Worm (Caenorhabditis elegans): ENCODE measurements around the gene xnd-1.

Gene xnd-1

DNA sequence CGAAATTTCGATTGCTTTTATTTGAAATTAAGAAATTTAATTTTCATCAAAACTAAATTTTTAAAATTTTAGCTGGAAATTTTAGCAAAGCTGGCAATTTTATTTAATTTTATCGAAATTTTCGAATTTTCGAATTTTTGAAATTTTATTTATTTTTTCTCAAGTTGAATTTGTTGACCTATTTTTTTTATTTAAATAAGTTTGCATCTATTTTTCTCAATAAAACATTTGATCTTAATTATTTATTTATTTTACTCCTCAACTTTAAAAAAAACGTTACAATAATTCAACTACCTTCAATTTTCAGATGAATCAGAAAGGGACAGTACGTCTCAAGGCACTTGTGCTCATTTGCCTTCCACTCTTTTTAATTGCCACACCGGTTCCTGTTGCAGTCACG, 20.6 kb downstream of the xnd-1 start, which contains the start of gene daf-4:
TSS of gene daf-4 (plus strand) at position 301 of the 400 bp plus-strand sequence.
- TF ChIP-seq zip-4 (GFP tag; optimal IDR thresholded peaks at IDR 0.05) (no peak), ceh-88 (GFP tag; IDR thresholded peaks at IDR 0.05) (no peak), skn-1 (tag; optimal IDR thresholded peaks at IDR 0.05) (no peak), unc-62 (GFP tag; optimal IDR thresholded peaks at IDR 0.05) (no peak), elt-2 (tag; optimal IDR thresholded peaks at IDR 0.05) (no peak), Y116A8C.19 (tag; optimal IDR thresholded peaks at IDR 0.05; ENCODE audit: borderline replicate concordance) (no peak), ceh-90 (tag; optimal IDR thresholded peaks at IDR 0.05) (no peak), swsn-7 (tag; optimal IDR thresholded peaks at IDR 0.05) (no peak)

DNA sequence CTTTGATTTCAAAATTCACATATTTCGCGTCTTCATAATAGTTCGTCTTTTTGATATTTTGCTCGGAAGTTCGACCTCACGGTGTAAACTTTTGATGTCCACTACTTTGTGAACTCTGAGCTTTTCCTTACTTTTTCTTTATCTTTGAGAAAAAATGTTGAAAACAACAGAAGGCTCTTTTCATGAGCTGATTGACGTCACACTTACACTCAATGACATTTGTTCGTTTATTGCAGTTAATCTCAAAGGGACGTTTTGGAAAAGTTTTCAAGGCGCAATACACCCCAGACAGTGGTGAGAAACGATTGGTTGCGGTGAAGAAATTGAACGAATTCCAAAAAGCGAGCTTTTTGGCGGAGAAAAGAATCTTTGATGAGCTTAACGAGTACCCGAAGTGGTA, 25.0 kb downstream of the xnd-1 start:
- TF ChIP-seq rnt-1 (tag; optimal IDR thresholded peaks at IDR 0.05) (peak; percentile 63), mab-9 (GFP tag; IDR thresholded peaks at IDR 0.05) (no peak), lsy-2 (tag; optimal IDR thresholded peaks at IDR 0.05) (peak; percentile 34 to 38), unc-130 (tag; optimal IDR thresholded peaks at IDR 0.05) (no peak), nhr-12 (tag; optimal IDR thresholded peaks at IDR 0.05) (no peak), ztf-11 (tag; optimal IDR thresholded peaks at IDR 0.05) (no peak), lin-14 (GFP tag; optimal IDR thresholded peaks at IDR 0.05) (peak; percentile 49), mef-2 (tag; optimal IDR thresholded peaks at IDR 0.05) (no peak), nhr-71 (tag; optimal IDR thresholded peaks at IDR 0.05) (peak; percentile 65), aha-1 (tag; optimal IDR thresholded peaks at IDR 0.05) (no peak), jun-1 (tag; optimal IDR thresholded peaks at IDR 0.05) (no peak), hlh-4 (tag; optimal IDR thresholded peaks at IDR 0.05) (no peak), snu-23 (GFP tag; optimal IDR thresholded peaks at IDR 0.05) (peak; percentile 12), ceh-88 (GFP tag; IDR thresholded peaks at IDR 0.05) (no peak), nhr-19 (GFP tag; conservative IDR thresholded peaks at IDR 0.05) (peak; percentile 27; the same call in 1 of the 2 replicates), skn-1 (tag; optimal IDR thresholded peaks at IDR 0.05) (no peak)

ce11 chrIII:5630350-5630749, 26.1 kb downstream of the xnd-1 start:
- no peak for TF ChIP-seq zip-4 (GFP tag; optimal IDR thresholded peaks at IDR 0.05)
- TF ChIP-seq snu-23 (GFP tag; optimal IDR thresholded peaks at IDR 0.05): peak; percentile 2
- TF ChIP-seq unc-130 (tag; optimal IDR thresholded peaks at IDR 0.05): peak; percentile 63
- TF ChIP-seq dsc-1 (tag; optimal IDR thresholded peaks at IDR 0.05): no peak
- TF ChIP-seq unc-30 (tag; optimal IDR thresholded peaks at IDR 0.05): no peak
- TF ChIP-seq pag-3 (tag; optimal IDR thresholded peaks at IDR 0.05; ENCODE audit: borderline replicate concordance, insufficient read depth): no peak
- TF ChIP-seq nhr-71 (tag; optimal IDR thresholded peaks at IDR 0.05): peak; percentile 42
- peak; percentile 40 for TF ChIP-seq lin-14 (GFP tag; optimal IDR thresholded peaks at IDR 0.05)
- peak in 1 of 2 experiments; percentile 21 for TF ChIP-seq lsy-2 (tag; optimal IDR thresholded peaks at IDR 0.05)
- peak; percentile 48 for TF ChIP-seq rnt-1 (tag; optimal IDR thresholded peaks at IDR 0.05)
- TF ChIP-seq efl-1 (optimal IDR thresholded peaks at IDR 0.05): no peak
- peak in 1 of 2 experiments; percentile 72 for TF ChIP-seq efl-1 (GFP tag; optimal IDR thresholded peaks at IDR 0.05 in 1 of 2)
- TF ChIP-seq nhr-19 (GFP tag; conservative IDR thresholded peaks at IDR 0.05): no peak; the same call in 1 of the 2 replicates

DNA sequence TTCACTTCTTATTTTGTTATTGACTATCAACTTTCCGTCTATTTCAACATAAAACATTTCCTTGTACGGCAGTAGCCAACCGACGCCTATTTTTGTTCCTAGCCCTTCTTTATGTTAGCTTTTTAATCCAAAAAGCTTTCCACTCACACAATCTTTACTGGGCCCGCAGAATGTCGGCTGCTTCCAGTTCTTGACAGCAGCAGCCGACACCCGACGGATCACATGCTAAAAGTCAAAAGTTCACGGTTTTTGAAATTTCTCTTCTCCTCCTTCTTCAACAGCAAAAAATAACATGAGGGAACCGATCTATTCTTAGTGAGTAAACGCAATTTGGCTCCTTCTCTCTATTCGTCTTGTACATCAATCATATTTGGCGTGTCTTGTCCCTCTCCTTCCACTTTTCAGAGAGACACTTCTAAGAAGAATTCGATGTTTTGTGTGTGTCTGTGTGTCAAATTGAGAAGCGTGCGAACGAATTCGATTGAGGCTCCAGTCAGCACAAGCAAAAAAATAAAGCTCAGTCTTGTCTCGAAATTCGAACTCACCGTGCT, 28.2 kb downstream of the xnd-1 start:
- TF ChIP-seq lin-14 (GFP tag; optimal IDR thresholded peaks at IDR 0.05): peak; percentile 69
- TF ChIP-seq ces-1 (GFP tag; optimal IDR thresholded peaks at IDR 0.05): peak; percentile 45
- TF ChIP-seq snpc-4 (tag; optimal IDR thresholded peaks at IDR 0.05): peak; percentile 87
- TF ChIP-seq jun-1 (tag; optimal IDR thresholded peaks at IDR 0.05): no peak
- peak; percentile 89 for TF ChIP-seq fkh-10 (GFP tag; optimal IDR thresholded peaks at IDR 0.05)
- TF ChIP-seq aly-2 (tag; optimal IDR thresholded peaks at IDR 0.05): no peak

- TF ChIP-seq unc-62 (GFP tag; optimal IDR thresholded peaks at IDR 0.05) (no peak), lin-14 (GFP tag; optimal IDR thresholded peaks at IDR 0.05) (peak; percentile 48)
Observed at ce11 chrIII:5634509-5634908, 30.2 kb downstream of the xnd-1 start.

- TF ChIP-seq blmp-1 (tag; optimal IDR thresholded peaks at IDR 0.05): no peak
- no peak for TF ChIP-seq isw-1 (GFP tag; IDR thresholded peaks at IDR 0.05)
- no peak for TF ChIP-seq efl-3 (GFP tag; optimal IDR thresholded peaks at IDR 0.05)
- no peak for TF ChIP-seq nhr-85 (tag)
- TF ChIP-seq sptf-1 (tag; optimal IDR thresholded peaks at IDR 0.05): no peak
- TF ChIP-seq zip-4 (GFP tag; optimal IDR thresholded peaks at IDR 0.05): no peak
- no peak for TF ChIP-seq egl-13 (tag; optimal IDR thresholded peaks at IDR 0.05)
- TF ChIP-seq nhr-90 (tag; optimal IDR thresholded peaks at IDR 0.05; ENCODE audit: poor library complexity): no peak
- TF ChIP-seq lir-3 (tag; optimal IDR thresholded peaks at IDR 0.05; ENCODE audit: poor library complexity): no peak
- TF ChIP-seq fkh-8 (tag; optimal IDR thresholded peaks at IDR 0.05): no peak
- no peak for TF ChIP-seq fos-1 (tag; optimal IDR thresholded peaks at IDR 0.05)
- TF ChIP-seq C34B4.2 (tag; optimal IDR thresholded peaks at IDR 0.05): no peak
- TF ChIP-seq mab-9 (GFP tag; IDR thresholded peaks at IDR 0.05): no peak
- no peak for TF ChIP-seq lsy-2 (tag; optimal IDR thresholded peaks at IDR 0.05)
- TF ChIP-seq C16A3.4 (tag; optimal IDR thresholded peaks at IDR 0.05): no peak
Observed at ce11 chrIII:5635179-5635578, 30.9 kb downstream of the xnd-1 start, which contains the start of gene ckk-1. Gene ckk-1 (plus strand): TSS chrIII:5635479.
